Fruit fly (Drosophila melanogaster) ovary, adult (tissue): ENCODE results near the gene btl.

Experiments used
- CG17801 ChIP-seq: fragments of 200-800 bp; optimal IDR thresholded peaks from 2 replicates; lab custom pipeline; 2019; ENCODE audit warnings: missing biosample characterization, mild to moderate bottlenecking, missing genetic modification characterization, moderate library complexity; ENCODE audit not compliant: partially characterized antibody

The btl gene

dm6 chr3L:14101421-14102130, 26.0 kb downstream of the btl start:
- TF ChIP-seq CG17801 (GFP tag; lab: Kevin White, UChicago): no peak

DNA sequence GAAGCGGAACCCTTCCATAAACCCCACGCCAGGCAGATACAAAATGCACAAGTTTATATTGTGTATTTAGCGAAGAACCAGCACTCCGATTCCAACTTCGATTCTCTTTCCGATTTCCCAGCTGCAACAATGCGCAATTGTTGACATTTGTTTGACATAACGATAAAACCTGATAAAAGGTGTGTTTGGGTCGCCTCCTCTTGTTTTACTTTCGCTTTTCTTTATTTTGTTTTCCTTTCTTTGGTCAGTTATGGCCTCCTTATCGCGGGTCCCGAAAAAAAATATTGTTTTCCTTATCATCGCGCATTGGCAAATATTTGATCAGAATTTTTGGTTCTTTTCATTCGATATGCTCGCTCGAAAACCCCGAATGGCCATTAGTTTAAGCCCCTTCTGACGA, 29.4 kb downstream of the btl start:
- no peak for TF ChIP-seq CG17801 (GFP tag; lab: Kevin White, UChicago)

- no peak for TF ChIP-seq CG17801 (GFP tag; lab: Kevin White, UChicago)
Measured at dm6 chr3L:14108068-14108520, 32.5 kb downstream of the btl start, which contains the start of gene Sox21a. Gene Sox21a (minus strand): TSS chr3L:14108118.

- TF ChIP-seq CG17801 (GFP tag; lab: Kevin White, UChicago): no peak
Measured at dm6 chr3L:14109831-14110230, 34.3 kb downstream of the btl start.

DNA sequence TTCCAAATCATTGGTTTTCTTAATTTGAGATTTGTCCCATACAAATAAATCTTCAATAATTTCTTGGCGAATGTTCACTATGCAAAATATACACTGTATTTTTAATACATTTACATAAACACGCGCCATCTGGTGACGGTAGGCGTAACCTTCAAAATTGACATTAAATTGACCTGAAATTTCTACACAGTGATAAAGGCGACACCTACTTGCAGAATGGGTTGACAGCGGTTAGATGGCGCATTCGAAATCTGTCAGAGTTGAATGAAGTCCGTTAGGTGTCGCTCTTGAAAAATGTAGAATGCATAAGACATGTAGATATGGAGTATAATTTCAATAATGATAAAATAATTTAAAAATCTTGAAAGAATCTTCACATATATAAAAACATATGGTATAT, 35.8 kb downstream of the btl start:
- TF ChIP-seq CG17801 (GFP tag; lab: Kevin White, UChicago): no peak

DNA sequence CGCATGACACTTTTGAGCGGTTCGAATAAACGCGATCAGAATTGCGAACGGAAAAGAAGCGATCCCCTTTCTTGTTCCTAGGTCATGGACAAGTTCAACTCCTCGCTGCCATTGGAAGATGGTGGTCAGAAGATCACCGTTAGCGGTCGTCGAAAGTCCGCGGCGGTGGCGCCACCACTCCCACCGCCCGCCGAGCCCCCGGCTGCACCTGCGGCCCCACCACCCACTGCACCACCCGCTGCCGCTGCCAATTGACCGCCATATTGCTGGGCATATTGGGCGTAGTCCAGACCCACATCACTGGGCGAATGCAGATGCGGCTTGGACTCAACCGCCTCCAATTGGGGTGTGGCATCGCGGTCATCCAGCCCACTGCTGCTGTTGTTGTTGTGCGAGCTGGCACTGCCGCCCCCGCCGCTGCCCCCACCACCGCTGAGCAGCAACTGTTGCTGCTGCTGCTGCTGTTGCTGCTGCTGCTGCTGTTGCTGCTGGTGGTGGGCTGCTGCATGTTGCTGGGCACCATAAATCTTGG, 37.4 kb downstream of the btl start:
- TF ChIP-seq CG17801 (GFP tag; lab: Kevin White, UChicago): no peak

dm6 chr3L:14114084-14114483, 38.5 kb downstream of the btl start:
- TF ChIP-seq CG17801 (GFP tag; lab: Kevin White, UChicago): no peak

DNA sequence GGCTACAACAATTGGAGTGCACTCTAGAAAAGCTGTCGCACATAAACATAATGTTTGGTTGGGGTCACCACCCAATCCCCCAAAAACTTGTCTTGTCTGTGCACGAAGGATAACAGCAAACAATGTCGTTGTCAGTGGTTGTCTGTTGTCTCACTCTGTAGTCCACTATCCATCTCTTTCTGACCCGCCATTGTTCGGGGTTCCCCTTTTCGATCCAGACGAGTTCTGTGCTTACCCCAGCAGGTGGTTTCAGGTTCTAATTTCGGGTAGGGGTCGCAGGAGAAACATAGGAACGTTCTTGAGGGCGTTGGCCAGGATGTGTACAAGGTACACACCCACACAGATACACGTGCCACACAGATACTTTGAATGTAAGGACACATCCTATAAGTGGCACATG, 43.2 kb downstream of the btl start:
- no peak for TF ChIP-seq CG17801 (GFP tag; lab: Kevin White, UChicago)

DNA sequence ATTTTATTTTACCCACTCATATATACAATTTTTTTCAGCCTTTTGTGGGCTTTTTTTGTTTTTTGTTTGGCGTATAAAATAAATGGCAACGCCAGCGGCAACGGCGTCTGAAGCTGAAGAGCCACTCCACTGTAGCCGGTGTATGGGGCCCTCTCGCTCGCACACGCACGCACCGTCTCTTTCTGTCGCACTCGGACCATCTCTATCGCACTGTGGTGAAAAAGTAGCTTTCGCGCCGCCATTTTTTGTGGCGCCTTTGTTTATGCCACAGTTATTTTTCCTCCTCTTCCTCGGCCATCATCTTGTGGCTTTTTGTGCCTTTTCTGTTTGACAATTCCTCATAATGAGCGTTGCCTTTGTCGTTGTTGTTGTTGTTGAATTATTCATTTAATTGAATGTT, 46.5 kb downstream of the btl start:
- no peak for TF ChIP-seq CG17801 (GFP tag; lab: Kevin White, UChicago)

DNA sequence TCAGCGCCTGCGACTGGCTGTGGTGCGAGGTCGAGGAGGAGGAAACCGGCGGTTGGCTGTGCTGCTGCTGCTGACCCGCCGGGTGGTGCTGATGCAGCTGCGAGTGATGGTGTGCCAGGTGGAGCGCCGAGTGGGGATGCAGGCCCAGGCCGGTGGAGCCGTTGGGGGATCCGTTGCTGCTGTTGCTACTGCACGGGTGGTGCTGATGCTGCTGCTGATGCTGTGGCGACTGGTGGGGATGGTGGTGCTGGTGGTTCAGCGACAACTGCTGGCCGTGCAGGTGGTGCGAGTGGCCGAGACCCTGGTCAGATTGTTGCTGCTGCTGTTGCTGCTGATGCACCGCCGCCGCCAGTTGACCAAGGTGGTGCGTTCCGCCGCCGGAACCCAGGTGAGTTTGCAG, 50.0 kb downstream of the btl start:
- TF ChIP-seq CG17801 (GFP tag; lab: Kevin White, UChicago): no peak

DNA sequence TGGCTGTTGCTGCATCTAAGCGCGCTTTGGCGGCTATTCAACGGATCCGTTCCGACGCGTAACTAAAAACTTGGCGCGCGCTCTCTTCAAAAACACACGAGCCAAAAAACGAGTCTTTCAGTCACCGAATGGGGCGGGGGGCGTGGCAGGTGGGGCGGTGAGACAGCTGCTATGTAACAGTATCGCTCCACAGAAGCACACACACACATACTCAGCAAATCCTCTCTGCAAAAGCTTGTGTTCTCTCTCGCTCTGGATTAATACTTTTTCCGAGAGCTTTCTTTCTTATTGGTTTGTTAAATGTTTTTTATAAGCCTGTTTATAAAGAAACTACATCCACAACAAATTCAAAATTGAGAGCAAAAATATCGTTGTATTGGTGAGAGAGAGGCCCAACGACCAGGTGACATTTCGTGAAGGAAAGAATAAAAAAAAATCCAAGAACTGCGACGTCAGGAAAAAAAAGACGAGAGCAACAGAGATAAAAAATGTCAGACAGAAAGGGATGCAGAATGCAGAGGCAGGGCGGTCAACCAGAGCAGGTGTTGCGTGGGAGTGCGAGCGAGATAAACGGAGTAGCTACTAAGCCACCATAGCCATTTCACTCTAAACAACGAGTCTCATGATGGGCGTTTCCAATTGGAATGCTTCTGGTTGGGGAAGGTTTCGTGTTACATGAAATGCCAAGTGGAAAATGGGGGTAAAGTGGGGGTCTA, 55.9 kb downstream of the btl start, which contains the start of gene Sox21b:
Gene Sox21b (minus strand): TSS at position 51 of the 716 bp plus-strand sequence.
- TF ChIP-seq CG17801 (GFP tag; lab: Kevin White, UChicago): no peak
